Worm (Caenorhabditis elegans) whole organism, L1 larva: ENCODE results near the gene snf-3.

Experiments used
- ceh-82 ChIP-seq, 3 experiments: fragments of 150-350 bp in 1 of 3; sonication (generic microtip) in 2 of 3; optimal IDR thresholded peaks; 2 replicates each; lab custom pipeline; 2014 to 2017; ENCODE audit warnings: missing biosample characterization in 3 of 3, missing genetic modification characterization in 3 of 3
- irx-1 ChIP-seq: sonication (generic microtip); optimal IDR thresholded peaks from 2 replicates; lab custom pipeline; 2016; ENCODE audit warnings: missing genetic modification characterization, missing compliant biosample characterization
- lin-14 ChIP-seq: fragments of 200-800 bp; sonication (Bioruptor generic); optimal IDR thresholded peaks from 2 replicates; lab custom pipeline; 2018; ENCODE audit warnings: mild to moderate bottlenecking, missing genetic modification characterization, moderate library complexity, missing compliant biosample characterization
- unc-62 ChIP-seq: fragments of 150-350 bp; optimal IDR thresholded peaks from 2 replicates; lab custom pipeline; 2014; ENCODE audit warnings: missing biosample characterization, missing genetic modification reagents, missing genetic modification characterization

DNA sequence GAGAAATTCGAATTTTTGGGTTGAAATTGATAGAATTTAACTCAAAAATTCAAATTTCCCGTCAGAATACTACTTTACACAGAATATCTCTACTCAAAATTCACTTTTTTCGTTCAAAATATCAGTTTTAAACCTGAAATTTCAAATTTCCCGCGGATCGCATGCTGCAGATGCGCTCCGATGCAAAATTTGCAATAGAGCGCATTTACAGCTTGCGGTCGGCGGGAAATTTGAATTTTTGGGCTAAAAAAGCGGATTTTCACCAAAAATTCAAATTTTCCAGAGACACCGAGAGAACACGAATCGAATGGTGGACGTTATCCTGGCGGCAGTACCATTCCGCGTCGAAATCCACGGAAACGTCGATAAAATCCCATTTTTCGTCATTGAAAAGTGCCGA, 33.0 kb downstream of the snf-3 start:
- no peak for TF ChIP-seq ceh-82 (tag; optimal IDR thresholded peaks at IDR 0.05; lab: Kevin White, UChicago)
- TF ChIP-seq unc-62 (GFP tag; lab: Kevin White, UChicago), result no peak
- no peak for TF ChIP-seq lin-14
- no peak for TF ChIP-seq irx-1 (tag; lab: Kevin White, UChicago)
